Worm (Caenorhabditis elegans) whole organism, L4 larva: Measurements from ENCODE around the gene glb-17.

Source experiments
- D1046.2 ChIP-seq: fragments of 200-800 bp; sonication (Bioruptor generic); IDR thresholded peaks from 2 replicates; pipeline ENCODE4 v1.3.6; 2022; ENCODE audit warnings: missing genetic modification characterization, missing compliant biosample characterization
- F44E2.7 ChIP-seq: fragments of 200-800 bp; sonication (Bioruptor generic); IDR thresholded peaks from 2 replicates; pipeline ENCODE4 v2.1.2; 2022; ENCODE audit warnings: missing genetic modification characterization, missing compliant biosample characterization
- R02D3.7 ChIP-seq: fragments of 150-350 bp; sonication (generic microtip); optimal IDR thresholded peaks from 3 replicates; lab custom pipeline; 2014; ENCODE audit warnings: missing biosample characterization, missing genetic modification characterization
- T26A8.4 ChIP-seq: fragments of 200-800 bp; sonication (Bioruptor generic); IDR thresholded peaks from 2 replicates; pipeline ENCODE4 v1.3.6; 2022; ENCODE audit warnings: missing genetic modification characterization, missing compliant biosample characterization
- Y105C5A.15 ChIP-seq: fragments of 200-800 bp; sonication (Bioruptor generic); IDR thresholded peaks from 2 replicates; pipeline ENCODE4 v1.3.6; 2022; ENCODE audit warnings: missing genetic modification characterization, missing compliant biosample characterization
- Y5F2A.4 ChIP-seq: fragments of 200-800 bp; sonication (Bioruptor generic); optimal IDR thresholded peaks from 2 replicates; lab custom pipeline; 2018; ENCODE audit warnings: mild to moderate bottlenecking, missing genetic modification characterization, missing compliant biosample characterization
- Y75B8A.6 ChIP-seq: fragments of 200-800 bp; sonication (Bioruptor generic); IDR thresholded peaks from 2 replicates; pipeline ENCODE4 v1.3.6; 2022; ENCODE audit warnings: missing genetic modification reagents, missing genetic modification characterization, missing compliant biosample characterization
- ZK337.2 ChIP-seq: fragments of 200-800 bp; sonication (Bioruptor generic); IDR thresholded peaks from 2 replicates; pipeline ENCODE4 v1.3.6; 2022; ENCODE audit warnings: missing genetic modification reagents, missing genetic modification characterization, missing compliant biosample characterization
- aly-2 ChIP-seq: sonication (generic microtip); optimal IDR thresholded peaks from 2 replicates; lab custom pipeline; 2018; ENCODE audit warnings: missing biosample characterization, missing genetic modification characterization
- ama-1 ChIP-seq: fragments of 150-350 bp; optimal IDR thresholded peaks from 2 replicates; lab custom pipeline; 2014; ENCODE audit warnings: inconsistent platforms, mixed read lengths
- ceh-20 ChIP-seq: fragments of 200-800 bp; sonication (Bioruptor generic); IDR thresholded peaks from 2 replicates; pipeline ENCODE4 v1.3.6; 2022; ENCODE audit warnings: missing genetic modification reagents, missing genetic modification characterization, missing compliant biosample characterization
- ces-1 ChIP-seq: fragments of 150-350 bp; sonication (generic microtip); optimal IDR thresholded peaks from 4 replicates; lab custom pipeline; 2014; ENCODE audit warnings: missing biosample characterization, missing genetic modification reagents, missing genetic modification characterization
- ctbp-1 ChIP-seq: fragments of 200-800 bp; sonication (Bioruptor generic); IDR thresholded peaks from 2 replicates; pipeline ENCODE4 v1.3.6; 2022; ENCODE audit warnings: missing genetic modification reagents, missing genetic modification characterization, missing compliant biosample characterization
- daf-12 ChIP-seq: fragments of 150-350 bp; optimal IDR thresholded peaks from 2 replicates; lab custom pipeline; 2014; ENCODE audit warnings: missing biosample characterization, missing genetic modification reagents, missing genetic modification characterization
- daf-16 ChIP-seq, 3 experiments: sonication (generic microtip); optimal IDR thresholded peaks; 2 replicates each; lab custom pipeline; 2016 to 2017; ENCODE audit warnings: missing genetic modification characterization in 3 of 3, missing genetic modification reagents in 3 of 3, mild to moderate bottlenecking in 2 of 3, missing compliant biosample characterization in 2 of 3, missing biosample characterization in 1 of 3, moderate library complexity in 1 of 3
- daf-19 ChIP-seq: fragments of 200-800 bp; sonication (Bioruptor generic); conservative IDR thresholded peaks from 2 replicates; pipeline ENCODE4 v1.3.6; 2022; ENCODE audit warnings: missing genetic modification characterization, missing compliant biosample characterization
- daf-8 ChIP-seq: fragments of 200-800 bp; sonication (Bioruptor generic); IDR thresholded peaks from 2 replicates; pipeline ENCODE4 v1.3.6; 2022; ENCODE audit warnings: missing genetic modification characterization, missing compliant biosample characterization
- duxl-1 ChIP-seq: sonication (generic microtip); optimal IDR thresholded peaks from 2 replicates; lab custom pipeline; 2016; ENCODE audit warnings: mild to moderate bottlenecking, missing genetic modification characterization, moderate library complexity, missing compliant biosample characterization; ENCODE audit not compliant: poor library complexity
- dve-1 ChIP-seq: sonication (generic microtip); optimal IDR thresholded peaks from 2 replicates; lab custom pipeline; 2017; ENCODE audit warnings: antibody characterized with exemption, mild to moderate bottlenecking, missing genetic modification characterization, missing compliant biosample characterization; ENCODE audit not compliant: insufficient read depth
- egl-27 ChIP-seq: sonication (generic microtip); optimal IDR thresholded peaks from 3 replicates; lab custom pipeline; 2017; ENCODE audit warnings: missing biosample characterization, missing genetic modification reagents, missing genetic modification characterization
- hlh-11 ChIP-seq: fragments of 200-800 bp; sonication (Bioruptor generic); optimal IDR thresholded peaks from 2 replicates; lab custom pipeline; 2018; ENCODE audit warnings: mild to moderate bottlenecking, missing genetic modification characterization, missing compliant biosample characterization
- lin-13 ChIP-seq: fragments of 150-350 bp; optimal IDR thresholded peaks from 2 replicates; lab custom pipeline; 2014; ENCODE audit warnings: missing biosample characterization, missing genetic modification reagents, missing genetic modification characterization
- lin-29 ChIP-seq: fragments of 200-800 bp; sonication (Bioruptor generic); IDR thresholded peaks from 2 replicates; pipeline ENCODE4 v1.3.6; 2022; ENCODE audit warnings: missing genetic modification reagents, missing genetic modification characterization, missing compliant biosample characterization
- lir-3 ChIP-seq: sonication (generic microtip); optimal IDR thresholded peaks from 2 replicates; lab custom pipeline; 2016; ENCODE audit warnings: mild to moderate bottlenecking, missing genetic modification characterization, missing compliant biosample characterization
- lsy-2 ChIP-seq, 2 experiments: fragments of 150-350 bp in 1 of 2; sonication (generic microtip) in 1 of 2; optimal IDR thresholded peaks; 2 replicates each; lab custom pipeline; 2014 to 2017; ENCODE audit warnings: missing biosample characterization in 2 of 2, missing genetic modification characterization in 2 of 2
- madf-9 ChIP-seq: fragments of 200-800 bp; sonication (Bioruptor generic); conservative IDR thresholded peaks from 2 replicates; pipeline ENCODE4 v1.3.6; 2022; ENCODE audit warnings: missing genetic modification reagents, missing genetic modification characterization, missing compliant biosample characterization
- mep-1 ChIP-seq: fragments of 150-350 bp; sonication (generic microtip); optimal IDR thresholded peaks from 3 replicates; lab custom pipeline; 2014; ENCODE audit warnings: missing biosample characterization, missing genetic modification characterization
- mes-2 ChIP-seq: sonication (generic microtip); optimal IDR thresholded peaks from 2 replicates; lab custom pipeline; 2016; ENCODE audit warnings: missing genotype, mild to moderate bottlenecking, missing genetic modification characterization, missing compliant biosample characterization; ENCODE audit not compliant: poor library complexity, severe bottlenecking
- mxl-2 ChIP-seq: fragments of 200-800 bp; sonication (Bioruptor generic); conservative IDR thresholded peaks from 2 replicates; pipeline ENCODE4 v1.3.6; 2022; ENCODE audit warnings: missing genetic modification reagents, missing genetic modification characterization, missing compliant biosample characterization
- mxl-3 ChIP-seq: fragments of 200-800 bp; sonication (Bioruptor generic); optimal IDR thresholded peaks from 2 replicates; lab custom pipeline; 2018; ENCODE audit warnings: mild to moderate bottlenecking, missing genetic modification characterization, missing compliant biosample characterization
- nhr-10 ChIP-seq: fragments of 150-350 bp; optimal IDR thresholded peaks from 2 replicates; lab custom pipeline; 2014; ENCODE audit warnings: missing biosample characterization, missing genetic modification characterization
- nhr-102 ChIP-seq: sonication (generic microtip); optimal IDR thresholded peaks from 2 replicates; lab custom pipeline; 2016; ENCODE audit warnings: mild to moderate bottlenecking, missing genetic modification characterization, moderate library complexity, missing compliant biosample characterization
- nhr-237 ChIP-seq: sonication (generic microtip); optimal IDR thresholded peaks from 2 replicates; lab custom pipeline; 2017; ENCODE audit warnings: missing biosample characterization, missing genetic modification characterization
- nhr-28 ChIP-seq: fragments of 150-350 bp; optimal IDR thresholded peaks from 2 replicates; lab custom pipeline; 2014; ENCODE audit warnings: missing biosample characterization, missing genetic modification characterization
- nhr-41 ChIP-seq: fragments of 200-800 bp; sonication (Bioruptor generic); IDR thresholded peaks from 2 replicates; pipeline ENCODE4 v1.3.6; 2022; ENCODE audit warnings: missing genetic modification reagents, missing genetic modification characterization, missing compliant biosample characterization
- nhr-42 ChIP-seq: fragments of 200-800 bp; sonication (Bioruptor generic); IDR thresholded peaks from 2 replicates; pipeline ENCODE4 v1.3.6; 2022; ENCODE audit warnings: missing genetic modification characterization, missing compliant biosample characterization
- nhr-48 ChIP-seq: sonication (generic microtip); optimal IDR thresholded peaks from 2 replicates; lab custom pipeline; 2016; ENCODE audit warnings: mild to moderate bottlenecking, missing genetic modification characterization, missing compliant biosample characterization
- nhr-76 ChIP-seq: fragments of 150-350 bp; optimal IDR thresholded peaks from 2 replicates; lab custom pipeline; 2014; ENCODE audit warnings: missing biosample characterization, missing genetic modification characterization
- rbr-2 ChIP-seq: sonication (generic microtip); optimal IDR thresholded peaks from 2 replicates; lab custom pipeline; 2016; ENCODE audit warnings: missing genotype, missing genetic modification characterization, missing compliant biosample characterization
- saeg-2 ChIP-seq: fragments of 200-800 bp; sonication (Bioruptor generic); IDR thresholded peaks from 2 replicates; pipeline ENCODE4 v1.3.6; 2022; ENCODE audit warnings: missing genetic modification reagents, missing genetic modification characterization, missing compliant biosample characterization
- sdz-12 ChIP-seq: fragments of 200-800 bp; sonication (Bioruptor generic); optimal IDR thresholded peaks from 2 replicates; lab custom pipeline; 2018; ENCODE audit warnings: mild to moderate bottlenecking, missing genetic modification characterization, missing compliant biosample characterization
- set-16 ChIP-seq: fragments of 200-800 bp; sonication (Bioruptor generic); IDR thresholded peaks from 2 replicates; pipeline ENCODE4 v1.3.6; 2022; ENCODE audit warnings: missing genetic modification reagents, missing genetic modification characterization, missing compliant biosample characterization
- snpc-1.2 ChIP-seq: fragments of 200-800 bp; sonication (Bioruptor generic); IDR thresholded peaks from 2 replicates; pipeline ENCODE4 v1.3.6; 2022; ENCODE audit warnings: missing genetic modification reagents, missing genetic modification characterization, missing compliant biosample characterization
- snpc-4 ChIP-seq: fragments of 150-350 bp; optimal IDR thresholded peaks from 2 replicates; lab custom pipeline; 2014; ENCODE audit warnings: missing biosample characterization, missing genetic modification characterization
- spr-1 ChIP-seq: sonication (generic microtip); optimal IDR thresholded peaks from 2 replicates; lab custom pipeline; 2016; ENCODE audit warnings: mild to moderate bottlenecking, missing genetic modification characterization, missing compliant biosample characterization
- tag-97 ChIP-seq: fragments of 200-800 bp; sonication (Bioruptor generic); IDR thresholded peaks from 2 replicates; pipeline ENCODE4 v1.3.6; 2022; ENCODE audit warnings: missing genetic modification characterization, missing compliant biosample characterization
- unc-39 ChIP-seq: sonication (generic microtip); optimal IDR thresholded peaks from 2 replicates; lab custom pipeline; 2017; ENCODE audit warnings: missing biosample characterization, missing genetic modification characterization
- vab-7 ChIP-seq: fragments of 200-800 bp; sonication (Bioruptor generic); IDR thresholded peaks from 2 replicates; pipeline ENCODE4 v1.3.6; 2022; ENCODE audit warnings: missing genetic modification reagents, missing genetic modification characterization, missing compliant biosample characterization
- zag-1 ChIP-seq: fragments of 150-350 bp; optimal IDR thresholded peaks from 2 replicates; lab custom pipeline; 2014; ENCODE audit warnings: missing biosample characterization, missing genetic modification characterization
- zfp-3 ChIP-seq: fragments of 200-800 bp; sonication (Bioruptor generic); conservative IDR thresholded peaks from 2 replicates; pipeline ENCODE4 v1.3.6; 2022; ENCODE audit warnings: missing genetic modification reagents, missing genetic modification characterization, missing compliant biosample characterization
- zip-11 ChIP-seq: fragments of 200-800 bp; sonication (Bioruptor generic); IDR thresholded peaks from 2 replicates; pipeline ENCODE4 v1.3.6; 2022; ENCODE audit warnings: missing genetic modification characterization, missing compliant biosample characterization
- ztf-11 ChIP-seq: fragments of 150-350 bp; optimal IDR thresholded peaks from 2 replicates; lab custom pipeline; 2014; ENCODE audit warnings: missing biosample characterization, missing genetic modification characterization
- ztf-7 ChIP-seq: fragments of 150-350 bp; optimal IDR thresholded peaks from 2 replicates; lab custom pipeline; 2014; ENCODE audit warnings: missing biosample characterization, missing genetic modification characterization

Gene glb-17

ce11 chrX:9540464-9540863, 36.4 kb downstream of the glb-17 start (continued):
- TF ChIP-seq zfp-3 (GFP tag; lab: Robert Waterston, UW) (no peak), lir-3 (tag; lab: Kevin White, UChicago) (no peak), lin-29 (GFP tag; lab: Robert Waterston, UW) (no peak), nhr-42 (GFP tag; lab: Robert Waterston, UW) (no peak), snpc-1.2 (GFP tag; lab: Robert Waterston, UW) (no peak), madf-9 (no peak), ztf-11 (tag; lab: Kevin White, UChicago) (no peak), lin-13 (GFP tag; lab: Kevin White, UChicago) (no peak), zag-1 (tag; lab: Kevin White, UChicago) (no peak), lsy-2 (tag; optimal IDR thresholded peaks at IDR 0.05; lab: Kevin White, UChicago) (peak in 1 of 2 experiments; percentile 39), egl-27 (tag; lab: Kevin White, UChicago) (no peak), daf-16 (GFP tag; optimal IDR thresholded peaks at IDR 0.05; lab: Kevin White, UChicago) (no peak), daf-16 (tag; optimal IDR thresholded peaks at IDR 0.05; lab: Kevin White, UChicago) (peak; percentile 87), Y75B8A.6 (GFP tag; lab: Robert Waterston, UW) (no peak), Y5F2A.4 (no peak), hlh-11 (tag; lab: Kevin White, UChicago) (peak; percentile 93), mes-2 (tag; lab: Kevin White, UChicago) (peak; percentile 53), ztf-7 (no peak), unc-39 (tag; lab: Kevin White, UChicago) (no peak), set-16 (no peak), nhr-76 (tag; lab: Kevin White, UChicago) (no peak), F44E2.7 (GFP tag; lab: Robert Waterston, UW) (no peak), zip-11 (no peak), T26A8.4 (GFP tag; lab: Robert Waterston, UW) (no peak), aly-2 (no peak), nhr-102 (tag; lab: Kevin White, UChicago) (no peak), mxl-3 (GFP tag; lab: Kevin White, UChicago) (peak; percentile 70), mxl-2 (GFP tag; lab: Robert Waterston, UW) (no peak), rbr-2 (tag; lab: Kevin White, UChicago) (no peak), nhr-237 (tag; lab: Kevin White, UChicago) (no peak), mep-1 (tag; lab: Kevin White, UChicago) (peak; percentile 57), daf-8 (GFP tag; lab: Robert Waterston, UW) (no peak), ama-1 (no peak), spr-1 (tag; lab: Kevin White, UChicago) (no peak), ceh-20 (GFP tag; lab: Robert Waterston, UW) (no peak), daf-19 (GFP tag; lab: Robert Waterston, UW) (no peak), ces-1 (GFP tag; lab: Kevin White, UChicago) (no peak), nhr-10 (tag; lab: Kevin White, UChicago) (no peak), vab-7 (no peak), saeg-2 (no peak), tag-97 (no peak), dve-1 (tag; lab: Kevin White, UChicago) (peak; percentile 89), ctbp-1 (GFP tag; lab: Robert Waterston, UW) (no peak), Y105C5A.15 (no peak), nhr-48 (tag; lab: Kevin White, UChicago) (no peak), nhr-41 (GFP tag; lab: Robert Waterston, UW) (peak; percentile 24; the same call in 1 of the 2 replicates), duxl-1 (tag; lab: Kevin White, UChicago) (no peak), D1046.2 (no peak), snpc-4 (no peak), sdz-12 (no peak), daf-12 (tag; lab: Kevin White, UChicago) (no peak), R02D3.7 (no peak), nhr-28 (tag; lab: Kevin White, UChicago) (peak; percentile 86), ZK337.2 (GFP tag; lab: Robert Waterston, UW) (no peak)
